Fruit fly (Drosophila melanogaster): ENCODE measurements around the gene Aladin.

Aladin gene

dm6 chrX:9295518-9295917, 22.3 kb downstream of the Aladin start (continued):
- TF ChIP-seq odd (GFP tag; optimal IDR thresholded peaks at IDR 0.05) (no peak), Xbp1 (GFP tag; optimal IDR thresholded peaks at IDR 0.05) (peak; percentile 7), al (GFP tag; IDR thresholded peaks at IDR 0.05) (no peak), CG6683 (GFP tag; optimal IDR thresholded peaks at IDR 0.05) (no peak), cwo (GFP tag; optimal IDR thresholded peaks at IDR 0.05) (no peak), Mes4 (GFP tag; optimal IDR thresholded peaks at IDR 0.05) (no peak), Ptx1 (GFP tag; IDR thresholded peaks at IDR 0.05) (peak; percentile 22; the same call in 1 of the 2 replicates), D19B (GFP tag; optimal IDR thresholded peaks at IDR 0.05) (no peak), crol (GFP tag; IDR thresholded peaks at IDR 0.05) (no peak), CG4730 (GFP tag; IDR thresholded peaks at IDR 0.05) (0 out of 2 replicates have a peak, but pooled peaks have one; percentile 26), sr (GFP tag; IDR thresholded peaks at IDR 0.05) (no peak), jumu (GFP tag; optimal IDR thresholded peaks at IDR 0.05) (no peak), fu2 (GFP tag; optimal IDR thresholded peaks at IDR 0.05) (no peak), CG17361 (GFP tag; IDR thresholded peaks at IDR 0.05) (no peak), Deaf1 (tag; optimal IDR thresholded peaks at IDR 0.05) (no peak), Mad (GFP tag; optimal IDR thresholded peaks at IDR 0.05) (no peak), H2.0 (GFP tag; IDR thresholded peaks at IDR 0.05) (peak; percentile 10; the same call in 1 of the 2 replicates), Lpt (GFP tag; optimal IDR thresholded peaks at IDR 0.05) (no peak), knrl (GFP tag; IDR thresholded peaks at IDR 0.05; ENCODE audit: partially characterized antibody) (no peak), gem (tag; optimal IDR thresholded peaks at IDR 0.05) (no peak), Atf6 (GFP tag; IDR thresholded peaks at IDR 0.05) (no peak), jigr1 (GFP tag; IDR thresholded peaks at IDR 0.05) (no peak), CG4820 (GFP tag; optimal IDR thresholded peaks at IDR 0.05) (peak; percentile 2), Poxn (GFP tag; IDR thresholded peaks at IDR 0.05) (no peak), CG34376 (GFP tag; optimal IDR thresholded peaks at IDR 0.05) (no peak), usp (GFP tag; optimal IDR thresholded peaks at IDR 0.05) (no peak), CG8944 (GFP tag; optimal IDR thresholded peaks at IDR 0.05) (no peak), trem (tag; optimal IDR thresholded peaks at IDR 0.05) (no peak), sna (GFP tag; IDR thresholded peaks at IDR 0.05; ENCODE audit: partially characterized antibody) (no peak), CG10959 (GFP tag; IDR thresholded peaks at IDR 0.05) (peak; percentile 42; the same call in 1 of the 2 replicates), CG2120 (GFP tag; optimal IDR thresholded peaks at IDR 0.05) (no peak), kah (GFP tag; optimal IDR thresholded peaks at IDR 0.05) (no peak), vvl (GFP tag; IDR thresholded peaks at IDR 0.05) (peak; percentile 72), CG9797 (GFP tag; optimal IDR thresholded peaks at IDR 0.05) (no peak), insv (GFP tag; optimal IDR thresholded peaks at IDR 0.05) (no peak), row (GFP tag; IDR thresholded peaks at IDR 0.05) (peak; percentile 52), CG7928 (GFP tag; optimal IDR thresholded peaks at IDR 0.05) (no peak), Bteb2 (GFP tag; optimal IDR thresholded peaks at IDR 0.05) (no peak), Abd-B (GFP tag; optimal IDR thresholded peaks at IDR 0.05) (no peak), bsh (GFP tag; optimal IDR thresholded peaks at IDR 0.05) (peak in 1 of 2 experiments; percentile 62), gsb-n (tag; optimal IDR thresholded peaks at IDR 0.05) (no peak), CrebB (tag; optimal IDR thresholded peaks at IDR 0.05) (no peak), CG10366 (GFP tag; IDR thresholded peaks at IDR 0.05) (no peak; the same call in 1 of the 2 replicates), twi (tag; optimal IDR thresholded peaks at IDR 0.05) (no peak), E2f2 (GFP tag; IDR thresholded peaks at IDR 0.05) (no peak), CG7987 (GFP tag; optimal IDR thresholded peaks at IDR 0.05) (no peak), Hr39 (optimal IDR thresholded peaks at IDR 0.05) (no peak), HHEX (GFP tag; optimal IDR thresholded peaks at IDR 0.05) (no peak), CG1603 (tag; optimal IDR thresholded peaks at IDR 0.05) (peak; percentile 71), wek (GFP tag; optimal IDR thresholded peaks at IDR 0.05) (no peak), Meics (GFP tag; optimal IDR thresholded peaks at IDR 0.05) (no peak), en (GFP tag; optimal IDR thresholded peaks at IDR 0.05) (no peak)
